Worm (Caenorhabditis elegans): ENCODE results near the gene lys-6.

DNA sequence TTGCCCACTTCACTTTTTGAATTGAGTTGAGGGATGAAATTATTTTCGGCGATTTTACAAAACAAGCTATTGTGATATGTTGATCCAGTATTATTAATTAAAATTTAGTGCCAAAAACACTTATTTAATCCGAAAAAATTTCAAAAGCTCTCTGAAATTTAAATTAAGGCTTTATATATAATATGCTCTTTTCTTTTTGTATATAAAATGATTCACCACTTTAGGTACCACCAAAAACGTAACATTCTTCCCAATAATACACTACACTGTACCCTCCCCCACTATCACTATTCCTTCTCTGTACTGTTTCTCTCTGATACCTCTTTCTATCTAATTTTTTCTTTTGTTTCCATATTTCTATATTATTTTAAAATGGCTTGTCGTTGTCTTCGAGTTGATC lies 16.1 kb upstream of the lys-6 start, which contains the start of gene prx-2:
- TF ChIP-seq flt-1 (GFP tag; IDR thresholded peaks at IDR 0.05) (no peak), T22C8.4 (GFP tag; IDR thresholded peaks at IDR 0.05) (no peak), tab-1 (GFP tag; IDR thresholded peaks at IDR 0.05) (no peak), klf-2 (GFP tag; conservative IDR thresholded peaks at IDR 0.05) (no peak)

Measured in whole organism, midembryonic.